Worm (Caenorhabditis elegans) whole organism, L3 larva: ENCODE measurements around the gene F25E5.5.

ENCODE experiments used
- R02D3.7 ChIP-seq: fragments of 150-350 bp; optimal IDR thresholded peaks from 2 replicates; lab custom pipeline; 2014; ENCODE audit warnings: missing biosample characterization, missing genetic modification characterization
- daf-12 ChIP-seq: fragments of 150-350 bp; optimal IDR thresholded peaks from 2 replicates; lab custom pipeline; 2014; ENCODE audit warnings: missing biosample characterization, missing genetic modification reagents, missing genetic modification characterization
- fos-1 ChIP-seq: fragments of 150-350 bp; optimal IDR thresholded peaks from 2 replicates; lab custom pipeline; 2014; ENCODE audit warnings: missing biosample characterization, missing genetic modification characterization
- lin-39 ChIP-seq: fragments of 150-350 bp; optimal IDR thresholded peaks from 2 replicates; lab custom pipeline; 2018; ENCODE audit warnings: missing biosample characterization, missing genetic modification reagents, missing genetic modification characterization
- lsy-12 ChIP-seq: sonication (generic microtip); optimal IDR thresholded peaks from 2 replicates; lab custom pipeline; 2016; ENCODE audit warnings: mild to moderate bottlenecking, missing genetic modification characterization, missing compliant biosample characterization
- nfya-1 ChIP-seq: sonication (generic microtip); optimal IDR thresholded peaks from 2 replicates; lab custom pipeline; 2017; ENCODE audit warnings: missing genetic modification characterization, mild to moderate bottlenecking, missing compliant biosample characterization, antibody characterized with exemption, moderate library complexity; ENCODE audit not compliant: insufficient read depth
- nhr-12 ChIP-seq: fragments of 150-350 bp; optimal IDR thresholded peaks from 2 replicates; lab custom pipeline; 2014; ENCODE audit warnings: missing biosample characterization, missing genetic modification characterization
- nhr-23 ChIP-seq: fragments of 150-350 bp; optimal IDR thresholded peaks from 2 replicates; lab custom pipeline; 2014; ENCODE audit warnings: missing biosample characterization, missing genetic modification reagents, missing genetic modification characterization
- nhr-76 ChIP-seq: fragments of 150-350 bp; sonication (generic microtip); optimal IDR thresholded peaks from 5 replicates; lab custom pipeline; 2014; ENCODE audit warnings: missing biosample characterization, missing genetic modification characterization
- pqm-1 ChIP-seq: fragments of 150-350 bp; optimal IDR thresholded peaks from 2 replicates; lab custom pipeline; 2017; ENCODE audit warnings: missing biosample characterization, missing genetic modification characterization, inconsistent platforms
- skn-1 ChIP-seq: fragments of 150-350 bp; optimal IDR thresholded peaks from 2 replicates; lab custom pipeline; 2014; ENCODE audit warnings: missing biosample characterization, missing genetic modification characterization
- tbx-2 ChIP-seq: sonication (generic microtip); optimal IDR thresholded peaks from 2 replicates; lab custom pipeline; 2016; ENCODE audit warnings: mild to moderate bottlenecking, missing genetic modification characterization, missing compliant biosample characterization
- unc-62 ChIP-seq: fragments of 150-350 bp; sonication (generic microtip); optimal IDR thresholded peaks from 4 replicates; lab custom pipeline; 2014; ENCODE audit warnings: missing biosample characterization, missing genetic modification reagents, missing genetic modification characterization

- TF ChIP-seq fos-1: no peak
- no peak for TF ChIP-seq tbx-2 (tag; lab: Kevin White, UChicago)
- TF ChIP-seq R02D3.7 (tag; lab: Kevin White, UChicago): no peak
- no peak for TF ChIP-seq skn-1 (tag; lab: Kevin White, UChicago)
- TF ChIP-seq unc-62: no peak
- TF ChIP-seq nhr-76 (tag; lab: Kevin White, UChicago): no peak
- TF ChIP-seq lin-39 (tag; lab: Kevin White, UChicago): no peak
- TF ChIP-seq lsy-12 (tag; lab: Kevin White, UChicago): no peak
- TF ChIP-seq nfya-1 (tag; lab: Kevin White, UChicago): no peak
- TF ChIP-seq daf-12 (tag; lab: Kevin White, UChicago): no peak
- TF ChIP-seq nhr-23 (tag; lab: Kevin White, UChicago): no peak
- TF ChIP-seq pqm-1 (tag; lab: Kevin White, UChicago): no peak
- no peak for TF ChIP-seq nhr-12 (tag; lab: Kevin White, UChicago)
Measured at ce11 chrV:7437985-7438384, 9.1 kb upstream of the F25E5.5 start, which contains the start of gene F25E5.16.
